Worm (Caenorhabditis elegans): ENCODE results near the gene gfm-1.

The gfm-1 gene

ce11 chrII:13091123-13091522 lies 26.2 kb upstream of the gfm-1 start, which contains the start of gene Y81G3A.4:
Gene Y81G3A.4, plus strand, starts transcription at chrII:13091423.
- no peak for TF ChIP-seq nhr-76 (tag; optimal IDR thresholded peaks at IDR 0.05)
- TF ChIP-seq ces-1 (GFP tag; optimal IDR thresholded peaks at IDR 0.05): no peak
- no peak for TF ChIP-seq lin-32 (GFP tag; optimal IDR thresholded peaks at IDR 0.05)

ce11 chrII:13091857-13092256 lies 25.4 kb upstream of the gfm-1 start:
- TF ChIP-seq mep-1 (tag; optimal IDR thresholded peaks at IDR 0.05): no peak
- no peak for TF ChIP-seq unc-62 (GFP tag; optimal IDR thresholded peaks at IDR 0.05)
- TF ChIP-seq zip-8 (tag; optimal IDR thresholded peaks at IDR 0.05): peak; percentile 59
- TF ChIP-seq ceh-43 (GFP tag; optimal IDR thresholded peaks at IDR 0.05): no peak

- TF ChIP-seq nhr-28 (tag; optimal IDR thresholded peaks at IDR 0.05): no peak
- TF ChIP-seq ces-1 (GFP tag; optimal IDR thresholded peaks at IDR 0.05): no peak
- TF ChIP-seq M03D4.4 (tag; optimal IDR thresholded peaks at IDR 0.05): no peak
- no peak for TF ChIP-seq nhr-76 (tag; optimal IDR thresholded peaks at IDR 0.05)
- no peak for TF ChIP-seq mls-2 (tag; optimal IDR thresholded peaks at IDR 0.05)
- TF ChIP-seq ceh-83 (GFP tag; optimal IDR thresholded peaks at IDR 0.05): no peak
- TF ChIP-seq unc-39 (tag; optimal IDR thresholded peaks at IDR 0.05): no peak
- TF ChIP-seq sem-2 (GFP tag; optimal IDR thresholded peaks at IDR 0.05): no peak
- no peak for TF ChIP-seq unc-62 (GFP tag; optimal IDR thresholded peaks at IDR 0.05)
- TF ChIP-seq mab-5 (tag; optimal IDR thresholded peaks at IDR 0.05): no peak
- no peak for TF ChIP-seq nhr-12 (tag; optimal IDR thresholded peaks at IDR 0.05)
- no peak for TF ChIP-seq cnd-1 (tag; optimal IDR thresholded peaks at IDR 0.05)
- no peak for TF ChIP-seq ceh-43 (GFP tag; optimal IDR thresholded peaks at IDR 0.05)
- TF ChIP-seq tbx-8 (GFP tag; optimal IDR thresholded peaks at IDR 0.05): no peak
- TF ChIP-seq nhr-2 (tag; optimal IDR thresholded peaks at IDR 0.05): no peak
- TF ChIP-seq pha-4 (tag; optimal IDR thresholded peaks at IDR 0.05): no peak
- TF ChIP-seq nhr-237 (tag; optimal IDR thresholded peaks at IDR 0.05): no peak
- no peak for TF ChIP-seq unc-120 (tag; optimal IDR thresholded peaks at IDR 0.05; ENCODE audit: poor library complexity, severe bottlenecking)
- TF ChIP-seq mep-1 (tag; optimal IDR thresholded peaks at IDR 0.05): no peak
- TF ChIP-seq ceh-39 (tag; optimal IDR thresholded peaks at IDR 0.05): no peak
Observed at ce11 chrII:13096345-13096744, 20.9 kb upstream of the gfm-1 start.

ce11 chrII:13098175-13098574 lies 19.1 kb upstream of the gfm-1 start, which contains the start of gene col-86:
Gene col-86, minus strand, starts transcription at chrII:13098275.
- no peak for TF ChIP-seq tbx-8 (GFP tag; optimal IDR thresholded peaks at IDR 0.05)
- TF ChIP-seq mep-1 (tag; optimal IDR thresholded peaks at IDR 0.05): no peak
- no peak for TF ChIP-seq pha-4 (tag; optimal IDR thresholded peaks at IDR 0.05)
- TF ChIP-seq elt-1 (tag; optimal IDR thresholded peaks at IDR 0.05; ENCODE audit: borderline replicate concordance, insufficient read depth): no peak
- TF ChIP-seq nhr-76 (tag; optimal IDR thresholded peaks at IDR 0.05): no peak
- no peak for TF ChIP-seq ceh-83 (GFP tag; optimal IDR thresholded peaks at IDR 0.05)
- no peak for TF ChIP-seq hlh-1 (tag; optimal IDR thresholded peaks at IDR 0.05)
- TF ChIP-seq nhr-12 (tag; optimal IDR thresholded peaks at IDR 0.05): no peak
- TF ChIP-seq bed-3 (GFP tag; optimal IDR thresholded peaks at IDR 0.05): no peak
- no peak for TF ChIP-seq nhr-28 (tag; optimal IDR thresholded peaks at IDR 0.05)
- no peak for TF ChIP-seq nhr-237 (tag; optimal IDR thresholded peaks at IDR 0.05)
- TF ChIP-seq drap-1 (GFP tag; optimal IDR thresholded peaks at IDR 0.05): no peak
- TF ChIP-seq lin-13 (tag; optimal IDR thresholded peaks at IDR 0.05): no peak
- no peak for TF ChIP-seq flh-1 (GFP tag; optimal IDR thresholded peaks at IDR 0.05)
- TF ChIP-seq M03D4.4 (tag; optimal IDR thresholded peaks at IDR 0.05): no peak

- no peak for TF ChIP-seq elt-3 (tag; optimal IDR thresholded peaks at IDR 0.05)
- TF ChIP-seq snpc-4 (tag; optimal IDR thresholded peaks at IDR 0.05): no peak
- no peak for TF ChIP-seq nhr-28 (tag; optimal IDR thresholded peaks at IDR 0.05)
- no peak for TF ChIP-seq unc-62 (GFP tag; optimal IDR thresholded peaks at IDR 0.05)
- TF ChIP-seq nhr-237 (tag; optimal IDR thresholded peaks at IDR 0.05): no peak
- no peak for TF ChIP-seq nhr-12 (tag; optimal IDR thresholded peaks at IDR 0.05)
- no peak for TF ChIP-seq zip-8 (tag; optimal IDR thresholded peaks at IDR 0.05)
- no peak for TF ChIP-seq nhr-76 (tag; optimal IDR thresholded peaks at IDR 0.05)
- no peak for TF ChIP-seq ztf-11 (tag; optimal IDR thresholded peaks at IDR 0.05)
- no peak for TF ChIP-seq unc-39 (tag; optimal IDR thresholded peaks at IDR 0.05)
- TF ChIP-seq ceh-43 (GFP tag; optimal IDR thresholded peaks at IDR 0.05): no peak
- TF ChIP-seq cnd-1 (tag; optimal IDR thresholded peaks at IDR 0.05): no peak
- TF ChIP-seq ham-2 (GFP tag; optimal IDR thresholded peaks at IDR 0.05): no peak
- no peak for TF ChIP-seq tbx-8 (GFP tag; optimal IDR thresholded peaks at IDR 0.05)
- no peak for TF ChIP-seq M03D4.4 (tag; optimal IDR thresholded peaks at IDR 0.05)
- TF ChIP-seq ceh-39 (tag; optimal IDR thresholded peaks at IDR 0.05): no peak
- no peak for TF ChIP-seq mab-5 (tag; optimal IDR thresholded peaks at IDR 0.05)
Observed at ce11 chrII:13107719-13108118, 9.6 kb upstream of the gfm-1 start, which contains the start of gene pqn-32. Gene pqn-32, plus strand, starts transcription at chrII:13108019.
